Worm (Caenorhabditis elegans): ENCODE data around the gene srg-23.

- no peak for TF ChIP-seq ztf-11 (tag; optimal IDR thresholded peaks at IDR 0.05)
- no peak for TF ChIP-seq nhr-23 (tag; optimal IDR thresholded peaks at IDR 0.05)
- no peak for TF ChIP-seq lin-15B (tag; optimal IDR thresholded peaks at IDR 0.05)
- TF ChIP-seq ama-1 (optimal IDR thresholded peaks at IDR 0.05): no peak
- TF ChIP-seq fkh-10 (GFP tag; optimal IDR thresholded peaks at IDR 0.05): no peak
- no peak for TF ChIP-seq nfya-1 (tag; optimal IDR thresholded peaks at IDR 0.05; ENCODE audit: insufficient read depth)
- TF ChIP-seq ceh-9 (tag; optimal IDR thresholded peaks at IDR 0.05): no peak
- no peak for TF ChIP-seq tbx-2 (tag; optimal IDR thresholded peaks at IDR 0.05)
- TF ChIP-seq nhr-237 (tag; optimal IDR thresholded peaks at IDR 0.05): no peak
- no peak for TF ChIP-seq unc-62 (GFP tag; optimal IDR thresholded peaks at IDR 0.05)
- TF ChIP-seq ztf-4 (tag; optimal IDR thresholded peaks at IDR 0.05): no peak
- no peak for TF ChIP-seq elt-3 (tag; optimal IDR thresholded peaks at IDR 0.05)
- TF ChIP-seq pqm-1 (tag; optimal IDR thresholded peaks at IDR 0.05): no peak
- TF ChIP-seq snpc-4 (tag; optimal IDR thresholded peaks at IDR 0.05): no peak
Observed at ce11 chrII:3078496-3078895, 17.5 kb downstream of the srg-23 start, which contains the start of gene copb-1.

Data from whole organism, L3 larva.